Worm (Caenorhabditis elegans) whole organism, mixed stage, embryonic: ENCODE measurements around the gene F19H6.6.
A peak's percentile ranks its signal among the peaks of the same experiment; 100 is the strongest.

Source experiments
- bed-3 ChIP-seq: fragments of 200-800 bp; sonication (Bioruptor generic); optimal IDR thresholded peaks from 3 replicates; lab custom pipeline; 2018; ENCODE audit warnings: mild to moderate bottlenecking, missing genetic modification characterization, moderate library complexity, missing compliant biosample characterization
- blmp-1 ChIP-seq: fragments of 150-350 bp; optimal IDR thresholded peaks from 2 replicates; lab custom pipeline; 2014; ENCODE audit warnings: missing biosample characterization, missing genetic modification characterization
- ceh-39 ChIP-seq: fragments of 150-350 bp; optimal IDR thresholded peaks from 2 replicates; lab custom pipeline; 2014; ENCODE audit warnings: missing biosample characterization, missing genetic modification characterization
- drap-1 ChIP-seq: fragments of 200-800 bp; sonication (Bioruptor generic); optimal IDR thresholded peaks from 3 replicates; lab custom pipeline; 2018; ENCODE audit warnings: mild to moderate bottlenecking, missing genetic modification characterization, missing compliant biosample characterization
- elt-1 ChIP-seq: sonication (generic microtip); optimal IDR thresholded peaks from 2 replicates; lab custom pipeline; 2017; ENCODE audit warnings: missing genetic modification characterization, mild to moderate bottlenecking, missing compliant biosample characterization, antibody characterized with exemption, moderate library complexity, borderline replicate concordance; ENCODE audit not compliant: insufficient read depth
- hlh-1 ChIP-seq: fragments of 150-350 bp; optimal IDR thresholded peaks from 2 replicates; lab custom pipeline; 2014; ENCODE audit warnings: missing biosample characterization, missing genetic modification reagents, missing genetic modification characterization
- lin-13 ChIP-seq: fragments of 150-350 bp; optimal IDR thresholded peaks from 2 replicates; lab custom pipeline; 2014; ENCODE audit warnings: missing biosample characterization, missing genetic modification characterization
- lin-32 ChIP-seq: fragments of 200-800 bp; sonication (Bioruptor generic); optimal IDR thresholded peaks from 2 replicates; lab custom pipeline; 2018; ENCODE audit warnings: mild to moderate bottlenecking, missing genetic modification characterization, missing compliant biosample characterization
- lsy-2 ChIP-seq: fragments of 150-350 bp; optimal IDR thresholded peaks from 2 replicates; lab custom pipeline; 2014; ENCODE audit warnings: missing biosample characterization, missing genetic modification characterization
- nhr-76 ChIP-seq: sonication (generic microtip); optimal IDR thresholded peaks from 2 replicates; lab custom pipeline; 2017; ENCODE audit warnings: missing biosample characterization, missing genetic modification characterization
- snpc-4 ChIP-seq: fragments of 150-350 bp; optimal IDR thresholded peaks from 2 replicates; lab custom pipeline; 2014; ENCODE audit warnings: missing biosample characterization, missing genetic modification characterization
- unc-120 ChIP-seq: sonication (generic microtip); optimal IDR thresholded peaks from 2 replicates; lab custom pipeline; 2017; ENCODE audit warnings: missing genetic modification characterization, missing compliant biosample characterization; ENCODE audit not compliant: poor library complexity, severe bottlenecking
- unc-39 ChIP-seq: fragments of 150-350 bp; optimal IDR thresholded peaks from 2 replicates; lab custom pipeline; 2014; ENCODE audit warnings: missing biosample characterization, missing genetic modification characterization
- unc-62 ChIP-seq: fragments of 150-350 bp; optimal IDR thresholded peaks from 2 replicates; lab custom pipeline; 2014; ENCODE audit warnings: missing biosample characterization, missing genetic modification reagents, missing genetic modification characterization

DNA sequence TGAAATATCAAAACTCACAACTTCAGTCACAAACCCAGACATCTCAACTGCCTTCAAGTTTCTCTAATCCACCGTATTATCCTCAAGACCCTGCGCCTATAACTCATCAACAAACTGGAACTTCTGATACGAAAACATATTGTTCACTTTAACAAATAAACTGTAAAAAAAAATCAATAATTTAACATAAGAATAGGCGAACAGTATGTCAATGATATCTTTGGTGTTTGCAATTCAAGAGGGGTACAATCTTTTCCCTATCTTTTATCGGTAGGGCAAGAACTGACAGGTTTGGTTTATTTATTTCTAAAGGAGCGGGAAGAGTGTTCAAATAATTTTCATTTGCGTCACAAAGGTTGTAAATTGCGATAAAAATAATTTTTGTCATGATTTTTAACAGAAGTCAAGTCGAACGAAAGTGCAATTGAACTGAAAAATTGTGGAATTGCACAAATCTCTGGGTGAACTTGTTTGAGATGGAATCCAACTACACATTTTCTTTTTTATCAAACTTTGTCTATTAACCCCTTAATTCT is 2.4 kb downstream of the F19H6.6 start:
- TF ChIP-seq nhr-76: no peak
- TF ChIP-seq unc-62 (GFP tag; lab: Kevin White, UChicago): peak; percentile 61
- TF ChIP-seq blmp-1 (tag; lab: Kevin White, UChicago): no peak
- TF ChIP-seq ceh-39 (tag; lab: Kevin White, UChicago): peak; percentile 36
- TF ChIP-seq unc-39 (tag; lab: Kevin White, UChicago): no peak
- TF ChIP-seq snpc-4 (tag; lab: Kevin White, UChicago): no peak
- no peak for TF ChIP-seq bed-3 (GFP tag; lab: Kevin White, UChicago)
- TF ChIP-seq hlh-1 (tag; lab: Kevin White, UChicago): peak; percentile 8
- TF ChIP-seq lin-13 (tag; lab: Kevin White, UChicago): no peak
- TF ChIP-seq drap-1 (GFP tag; lab: Kevin White, UChicago): peak; percentile 63
- peak; percentile 81 for TF ChIP-seq lsy-2
- peak; percentile 7 for TF ChIP-seq unc-120 (tag; lab: Kevin White, UChicago)
- TF ChIP-seq lin-32: no peak
- no peak for TF ChIP-seq elt-1
